Fruit fly (Drosophila melanogaster) whole organism, embryonic: ENCODE data around the gene RapGAP1.

ENCODE experiments used
- Asciz ChIP-seq: fragments of 200-800 bp; sonication (Bioruptor generic); optimal IDR thresholded peaks from 2 replicates; lab custom pipeline; 2017; ENCODE audit warnings: missing biosample characterization, mild to moderate bottlenecking, missing genetic modification characterization, missing genetic modification reagents
- Bgb ChIP-seq: fragments of 200-800 bp; sonication (Bioruptor generic); IDR thresholded peaks from 2 replicates; pipeline ENCODE4 v1.3.6; 2022; ENCODE audit warnings: missing biosample characterization, missing genetic modification characterization; ENCODE audit not compliant: partially characterized antibody
- CG10209 ChIP-seq: fragments of 200-800 bp; sonication (Bioruptor generic); optimal IDR thresholded peaks from 3 replicates; lab custom pipeline; 2017; ENCODE audit warnings: missing biosample characterization, mild to moderate bottlenecking, missing genetic modification characterization, missing genetic modification reagents
- CG11093 ChIP-seq: fragments of 200-800 bp; sonication (Bioruptor generic); IDR thresholded peaks from 3 replicates; pipeline ENCODE4 v1.3.6; 2022; ENCODE audit warnings: missing biosample characterization, missing genetic modification characterization
- CG16779 ChIP-seq: fragments of 200-800 bp; sonication (Bioruptor generic); IDR thresholded peaks from 2 replicates; pipeline ENCODE4 v1.3.6; 2022; ENCODE audit warnings: missing biosample characterization, missing genetic modification characterization
- CG16815 ChIP-seq: fragments of 200-800 bp; sonication (Bioruptor generic); optimal IDR thresholded peaks from 3 replicates; lab custom pipeline; 2017; ENCODE audit warnings: missing biosample characterization, mild to moderate bottlenecking, missing genetic modification characterization
- CG16863 ChIP-seq: fragments of 200-800 bp; sonication (Bioruptor generic); optimal IDR thresholded peaks from 3 replicates; lab custom pipeline; 2016; ENCODE audit warnings: missing biosample characterization, missing genetic modification characterization
- CG17912 ChIP-seq: fragments of 200-800 bp; sonication (Bioruptor generic); optimal IDR thresholded peaks from 2 replicates; lab custom pipeline; 2018; ENCODE audit warnings: missing biosample characterization, mild to moderate bottlenecking, missing genetic modification characterization
- CG18262 ChIP-seq: fragments of 200-800 bp; optimal IDR thresholded peaks from 3 replicates; lab custom pipeline; 2019; ENCODE audit warnings: missing biosample characterization, mild to moderate bottlenecking, missing genetic modification characterization, moderate library complexity
- CG18764 ChIP-seq: fragments of 200-800 bp; sonication (Bioruptor generic); optimal IDR thresholded peaks from 3 replicates; lab custom pipeline; 2016; ENCODE audit warnings: missing biosample characterization, missing genetic modification characterization
- CG2116 ChIP-seq: fragments of 200-800 bp; sonication (Bioruptor generic); optimal IDR thresholded peaks from 3 replicates; lab custom pipeline; 2018; ENCODE audit warnings: missing biosample characterization, mild to moderate bottlenecking, missing genetic modification characterization
- CG2875 ChIP-seq: fragments of 200-800 bp; sonication (Bioruptor generic); optimal IDR thresholded peaks from 2 replicates; lab custom pipeline; 2017; ENCODE audit warnings: missing biosample characterization, mild to moderate bottlenecking, missing genetic modification characterization, missing genetic modification reagents
- CG33213 ChIP-seq: fragments of 200-800 bp; sonication (Bioruptor generic); optimal IDR thresholded peaks from 3 replicates; lab custom pipeline; 2016; ENCODE audit warnings: missing biosample characterization, missing genetic modification characterization
- CG34224 ChIP-seq: fragments of 200-800 bp; sonication (Bioruptor generic); IDR thresholded peaks from 3 replicates; pipeline ENCODE4 v1.3.6; 2022; ENCODE audit warnings: missing biosample characterization, missing genetic modification characterization; ENCODE audit not compliant: partially characterized antibody
- CG3838 ChIP-seq: fragments of 200-800 bp; sonication (Bioruptor generic); optimal IDR thresholded peaks from 3 replicates; lab custom pipeline; 2016; ENCODE audit warnings: missing biosample characterization, missing genetic modification characterization
- CG4328 ChIP-seq: fragments of 200-800 bp; sonication (Bioruptor generic); optimal IDR thresholded peaks from 3 replicates; lab custom pipeline; 2017; ENCODE audit warnings: missing biosample characterization, missing genetic modification reagents, missing genetic modification characterization
- CG43689 ChIP-seq: fragments of 200-800 bp; sonication (Bioruptor generic); IDR thresholded peaks from 2 replicates; pipeline ENCODE4 v1.3.6; 2022; ENCODE audit warnings: missing biosample characterization, missing genetic modification characterization
- CG4617 ChIP-seq: fragments of 200-800 bp; sonication (Bioruptor generic); optimal IDR thresholded peaks from 3 replicates; lab custom pipeline; 2016; ENCODE audit warnings: missing biosample characterization, missing genetic modification characterization, borderline replicate concordance
- CG4854 ChIP-seq: fragments of 200-800 bp; sonication (Bioruptor generic); optimal IDR thresholded peaks from 2 replicates; lab custom pipeline; 2016; ENCODE audit warnings: missing biosample characterization, missing genetic modification characterization, inconsistent platforms
- CG7928 ChIP-seq: fragments of 200-800 bp; sonication (Bioruptor generic); optimal IDR thresholded peaks from 2 replicates; lab custom pipeline; 2017; ENCODE audit warnings: missing biosample characterization, mild to moderate bottlenecking, missing genetic modification characterization
- CG8281 ChIP-seq: fragments of 200-800 bp; sonication (Bioruptor generic); optimal IDR thresholded peaks from 2 replicates; lab custom pipeline; 2018; ENCODE audit warnings: missing biosample characterization, mild to moderate bottlenecking, missing genetic modification characterization, moderate library complexity
- Elba2 ChIP-seq: fragments of 200-800 bp; sonication (Bioruptor generic); optimal IDR thresholded peaks from 3 replicates; lab custom pipeline; 2016; ENCODE audit warnings: missing biosample characterization, missing genetic modification characterization
- Fer1 ChIP-seq: fragments of 200-800 bp; sonication (Bioruptor generic); optimal IDR thresholded peaks from 2 replicates; lab custom pipeline; 2017; ENCODE audit warnings: missing biosample characterization, mild to moderate bottlenecking, missing genetic modification characterization
- Hand ChIP-seq: fragments of 200-800 bp; sonication (Bioruptor generic); optimal IDR thresholded peaks from 2 replicates; lab custom pipeline; 2017; ENCODE audit warnings: mild to moderate bottlenecking, missing biosample characterization, missing genetic modification reagents, missing genetic modification characterization
- HmgZ ChIP-seq: fragments of 200-800 bp; sonication (Bioruptor generic); optimal IDR thresholded peaks from 2 replicates; lab custom pipeline; 2018; ENCODE audit warnings: missing biosample characterization, mild to moderate bottlenecking, missing genetic modification characterization
- Kr ChIP-seq: fragments of 200-800 bp; sonication (Bioruptor generic); optimal IDR thresholded peaks from 2 replicates; lab custom pipeline; 2017; ENCODE audit warnings: missing biosample characterization, mild to moderate bottlenecking, missing genetic modification characterization
- Med ChIP-seq: fragments of 200-800 bp; sonication (Bioruptor generic); peaks from one replicate; lab custom pipeline; 2016; ENCODE audit warnings: missing biosample characterization, missing genetic modification characterization, mild to moderate bottlenecking, inconsistent platforms, moderate library complexity
- Meics ChIP-seq: fragments of 200-800 bp; sonication (Bioruptor generic); optimal IDR thresholded peaks from 2 replicates; lab custom pipeline; 2017; ENCODE audit warnings: missing biosample characterization, mild to moderate bottlenecking, missing genetic modification characterization
- NC2β ChIP-seq: fragments of 200-800 bp; sonication (Bioruptor generic); optimal IDR thresholded peaks from 2 replicates; lab custom pipeline; 2016; ENCODE audit warnings: missing biosample characterization, missing genetic modification characterization
- Poxn ChIP-seq: fragments of 200-800 bp; sonication (Bioruptor generic); IDR thresholded peaks from 2 replicates; pipeline ENCODE4 v1.3.6; 2022; ENCODE audit warnings: missing biosample characterization, missing genetic modification characterization
- Sin3A ChIP-seq: fragments of >200 bp; optimal IDR thresholded peaks from 2 replicates; lab custom pipeline; 2018
- bbx ChIP-seq: fragments of 200-800 bp; sonication (Bioruptor generic); IDR thresholded peaks from 2 replicates; pipeline ENCODE4 v1.3.6; 2022; ENCODE audit warnings: missing biosample characterization, missing genetic modification characterization; ENCODE audit not compliant: partially characterized antibody
- cg ChIP-seq: fragments of 200-800 bp; sonication (Bioruptor generic); optimal IDR thresholded peaks from 3 replicates; lab custom pipeline; 2019; ENCODE audit warnings: missing biosample characterization, mild to moderate bottlenecking, missing genetic modification characterization, moderate library complexity
- dimm ChIP-seq: fragments of 200-800 bp; sonication (Bioruptor generic); IDR thresholded peaks from 2 replicates; pipeline ENCODE4 v1.3.6; 2022; ENCODE audit warnings: missing biosample characterization, missing genetic modification characterization
- exex ChIP-seq: fragments of 200-800 bp; sonication (Bioruptor generic); optimal IDR thresholded peaks from 4 replicates; lab custom pipeline; 2018; ENCODE audit warnings: missing biosample characterization, mild to moderate bottlenecking, missing genetic modification characterization, moderate library complexity
- fd3F ChIP-seq: fragments of 200-800 bp; sonication (Bioruptor generic); optimal IDR thresholded peaks from 2 replicates; lab custom pipeline; 2018; ENCODE audit warnings: missing biosample characterization, mild to moderate bottlenecking, missing genetic modification characterization, moderate library complexity
- gfzf ChIP-seq: fragments of 200-800 bp; sonication (Bioruptor generic); optimal IDR thresholded peaks from 2 replicates; lab custom pipeline; 2016; ENCODE audit warnings: missing biosample characterization, mild to moderate bottlenecking, missing genetic modification characterization, moderate library complexity
- mam ChIP-seq: fragments of 200-800 bp; sonication (Bioruptor generic); optimal IDR thresholded peaks from 3 replicates; lab custom pipeline; 2016; ENCODE audit warnings: missing biosample characterization, missing genetic modification characterization
- org-1 ChIP-seq: fragments of 200-800 bp; sonication (Bioruptor generic); optimal IDR thresholded peaks from 2 replicates; lab custom pipeline; 2017; ENCODE audit warnings: missing biosample characterization, missing genetic modification characterization
- pan ChIP-seq, 4 experiments: fragments of >200 bp in 3 of 4; fragments of 200-800 bp in 1 of 4; sonication (Bioruptor generic) in 1 of 4; optimal IDR thresholded peaks in 3 of 4; IDR thresholded peaks in 1 of 4; 2 replicates each; pipeline versions ENCODE4 v1.3.6 to Lab custom; 2017 to 2022; ENCODE audit warnings: missing biosample characterization in 2 of 4, missing genetic modification characterization in 2 of 4, mixed read lengths in 1 of 4
- pb ChIP-seq: fragments of 200-800 bp; sonication (Bioruptor generic); optimal IDR thresholded peaks from 3 replicates; lab custom pipeline; 2016; ENCODE audit warnings: missing biosample characterization, missing genetic modification characterization
- pho ChIP-seq: fragments of 200-800 bp; sonication (Bioruptor generic); optimal IDR thresholded peaks from 2 replicates; lab custom pipeline; 2016; ENCODE audit warnings: missing biosample characterization, missing genetic modification characterization
- schlank ChIP-seq: fragments of 200-800 bp; sonication (Bioruptor generic); optimal IDR thresholded peaks from 2 replicates; lab custom pipeline; 2018; ENCODE audit warnings: missing biosample characterization, mild to moderate bottlenecking, missing genetic modification characterization
- sim ChIP-seq: fragments of 200-800 bp; sonication (Bioruptor generic); IDR thresholded peaks from 2 replicates; pipeline ENCODE4 v1.3.6; 2022; ENCODE audit warnings: missing biosample characterization, missing genetic modification characterization
- sob ChIP-seq: fragments of 200-800 bp; sonication (Bioruptor generic); IDR thresholded peaks from 2 replicates; pipeline ENCODE4 v1.3.6; 2022; ENCODE audit warnings: missing biosample characterization, missing genetic modification characterization
- ssp ChIP-seq: fragments of 200-800 bp; sonication (Bioruptor generic); IDR thresholded peaks from 2 replicates; pipeline ENCODE4 v1.3.6; 2022; ENCODE audit warnings: missing biosample characterization, missing genetic modification characterization
- tgo ChIP-seq: fragments of 200-800 bp; sonication (Bioruptor generic); IDR thresholded peaks from 3 replicates; pipeline ENCODE4 v1.3.6; 2022; ENCODE audit warnings: missing biosample characterization, missing genetic modification characterization
- tll ChIP-seq, 2 experiments: fragments of 200-800 bp in 1 of 2; fragments of >200 bp in 1 of 2; sonication (Bioruptor generic) in 1 of 2; optimal IDR thresholded peaks; 2 replicates each; lab custom pipeline; 2017 to 2019; ENCODE audit warnings: missing biosample characterization in 2 of 2, missing genetic modification characterization in 2 of 2, mild to moderate bottlenecking in 1 of 2, moderate library complexity in 1 of 2
- usp ChIP-seq: fragments of >200 bp; optimal IDR thresholded peaks from 2 replicates; lab custom pipeline; 2017; ENCODE audit warnings: missing biosample characterization, missing genetic modification characterization
- vvl ChIP-seq: fragments of 200-800 bp; sonication (Bioruptor generic); IDR thresholded peaks from 2 replicates; pipeline ENCODE4 v1.3.6; 2022; ENCODE audit warnings: missing biosample characterization, missing genetic modification characterization
- wdn ChIP-seq: fragments of 200-800 bp; sonication (Bioruptor generic); IDR thresholded peaks from 2 replicates; pipeline ENCODE4 v1.3.6; 2022; ENCODE audit warnings: missing biosample characterization, missing genetic modification characterization

RapGAP1 gene

dm6 chr2L:7518896-7519295 lies 59.9 kb downstream of the RapGAP1 start (continued):
- no peak for TF ChIP-seq CG16863
- no peak for TF ChIP-seq pan (optimal IDR thresholded peaks at IDR 0.05; lab: Kevin White, UChicago)
- TF ChIP-seq pan (GFP tag; optimal IDR thresholded peaks at IDR 0.05 in 1 of 2, IDR thresholded peaks at IDR 0.05 in 1 of 2): no peak
- no peak for TF ChIP-seq ssp (GFP tag; lab: Robert Waterston, UW)
- no peak for TF ChIP-seq bbx (GFP tag; lab: Robert Waterston, UW)
- no peak for TF ChIP-seq CG33213 (GFP tag; lab: Kevin White, UChicago)
- TF ChIP-seq tll (GFP tag; optimal IDR thresholded peaks at IDR 0.05; lab: Kevin White, UChicago): no peak
- peak; percentile 26 for TF ChIP-seq org-1 (GFP tag; lab: Kevin White, UChicago)
- peak; percentile 45 for TF ChIP-seq Fer1 (GFP tag; lab: Kevin White, UChicago)
- peak; percentile 33 for TF ChIP-seq schlank (tag; lab: Kevin White, UChicago)
- no peak for TF ChIP-seq Poxn
- no peak for TF ChIP-seq CG18764 (GFP tag; lab: Kevin White, UChicago)
- peak; percentile 26 for TF ChIP-seq NC2β
- TF ChIP-seq CG2875 (GFP tag; lab: Kevin White, UChicago): peak; percentile 1
- no peak for TF ChIP-seq CG4617 (GFP tag; lab: Kevin White, UChicago)
- no peak for TF ChIP-seq CG10209
- TF ChIP-seq CG34224: no peak
- no peak for TF ChIP-seq CG3838 (GFP tag; lab: Kevin White, UChicago)
- TF ChIP-seq exex (tag; lab: Kevin White, UChicago): peak; percentile 30
- no peak for TF ChIP-seq dimm (GFP tag; lab: Robert Waterston, UW)
- no peak for TF ChIP-seq cg (GFP tag; lab: Kevin White, UChicago)
- TF ChIP-seq sim: no peak
- peak; percentile 33 for TF ChIP-seq CG17912 (GFP tag; lab: Kevin White, UChicago)
- peak; percentile 16 for TF ChIP-seq CG2116 (GFP tag; lab: Kevin White, UChicago)
- TF ChIP-seq CG4854: no peak
- TF ChIP-seq CG18262 (tag; lab: Kevin White, UChicago): peak; percentile 32
- TF ChIP-seq Hand (GFP tag; lab: Kevin White, UChicago): no peak
- peak; percentile 51 for TF ChIP-seq fd3F (GFP tag; lab: Kevin White, UChicago)
- TF ChIP-seq CG16815 (GFP tag; lab: Kevin White, UChicago): no peak
- TF ChIP-seq CG8281 (tag; lab: Kevin White, UChicago): no peak
- TF ChIP-seq Med (GFP tag; lab: Kevin White, UChicago): peak; percentile 30
- TF ChIP-seq mam (GFP tag; lab: Kevin White, UChicago): no peak
- TF ChIP-seq HmgZ (tag; lab: Kevin White, UChicago): no peak
- peak; percentile 69 for TF ChIP-seq Asciz (GFP tag; lab: Kevin White, UChicago)
- peak; percentile 55 for TF ChIP-seq Kr
- no peak for TF ChIP-seq usp (GFP tag; lab: Kevin White, UChicago)
- TF ChIP-seq sob: 0 out of 2 replicates have a peak, but pooled peaks have one; percentile 40
- TF ChIP-seq Elba2 (GFP tag; lab: Kevin White, UChicago): no peak
- no peak for TF ChIP-seq Sin3A (lab: Kevin White, UChicago)
- no peak for TF ChIP-seq pho (GFP tag; lab: Kevin White, UChicago)
- TF ChIP-seq CG7928 (GFP tag; lab: Kevin White, UChicago): no peak
- TF ChIP-seq tgo (GFP tag; lab: Robert Waterston, UW): 0 out of 3 replicates have a peak, but pooled peaks have one; percentile 17
- no peak for TF ChIP-seq CG11093
- TF ChIP-seq CG4328 (GFP tag; lab: Kevin White, UChicago): peak; percentile 44
- no peak for TF ChIP-seq CG16779 (GFP tag; lab: Robert Waterston, UW)
- no peak for TF ChIP-seq pb (GFP tag; lab: Kevin White, UChicago)
- TF ChIP-seq Meics (GFP tag; lab: Kevin White, UChicago): peak; percentile 48
- no peak for TF ChIP-seq gfzf
- TF ChIP-seq wdn: no peak
- no peak for TF ChIP-seq vvl (GFP tag; lab: Robert Waterston, UW)
- TF ChIP-seq CG43689 (GFP tag; lab: Robert Waterston, UW): no peak
- TF ChIP-seq Bgb (GFP tag; lab: Robert Waterston, UW): no peak
